Fruit fly (Drosophila melanogaster) whole organism, wandering third instar larva: ENCODE measurements around the gene sra.
A peak's percentile ranks its signal among the peaks of the same experiment; 100 is the strongest.

ENCODE experiments used
- Abd-B ChIP-seq: fragments of >200 bp; optimal IDR thresholded peaks from 2 replicates; lab custom pipeline; 2017; ENCODE audit warnings: missing biosample characterization, missing genetic modification characterization
- CG32264 ChIP-seq: fragments of 200-800 bp; sonication (Bioruptor generic); optimal IDR thresholded peaks from 2 replicates; lab custom pipeline; 2016; ENCODE audit warnings: missing biosample characterization, missing genetic modification characterization
- CG9705 ChIP-seq: fragments of 200-800 bp; sonication (Bioruptor generic); optimal IDR thresholded peaks from 2 replicates; lab custom pipeline; 2018; ENCODE audit warnings: missing biosample characterization, mild to moderate bottlenecking, missing genetic modification characterization
- CrebA ChIP-seq: fragments of 200-800 bp; sonication (Bioruptor generic); optimal IDR thresholded peaks from 2 replicates; lab custom pipeline; 2016; ENCODE audit warnings: missing biosample characterization, mild to moderate bottlenecking, missing genetic modification characterization, borderline replicate concordance
- Dfd ChIP-seq: fragments of >200 bp; optimal IDR thresholded peaks from 2 replicates; lab custom pipeline; 2017; ENCODE audit warnings: missing biosample characterization, missing genetic modification characterization
- Dif ChIP-seq: fragments of 200-275, 200-300 bp; sonication (Bioruptor generic); optimal IDR thresholded peaks from 2 replicates; lab custom pipeline; 2018; ENCODE audit warnings: missing biosample characterization, missing genetic modification characterization; ENCODE audit not compliant: partially characterized antibody
- GATAd ChIP-seq: sonication (Bioruptor generic); optimal IDR thresholded peaks from 2 replicates; lab custom pipeline; 2016; ENCODE audit warnings: missing biosample characterization, missing genetic modification characterization
- HLH106 ChIP-seq: fragments of 200-800 bp; optimal IDR thresholded peaks from 3 replicates; lab custom pipeline; 2019; ENCODE audit warnings: missing biosample characterization, mild to moderate bottlenecking, missing genetic modification characterization, moderate library complexity
- Hnf4 ChIP-seq: fragments of 200-800 bp; sonication (Bioruptor generic); optimal IDR thresholded peaks from 2 replicates; lab custom pipeline; 2016; ENCODE audit warnings: missing biosample characterization, mild to moderate bottlenecking, missing genetic modification characterization
- Hr78 ChIP-seq: fragments of >200 bp; optimal IDR thresholded peaks from 2 replicates; lab custom pipeline; 2017; ENCODE audit warnings: missing biosample characterization, missing genetic modification characterization
- Hr83 ChIP-seq: fragments of 200-300 bp; sonication (Bioruptor generic); optimal IDR thresholded peaks from 2 replicates; lab custom pipeline; 2016; ENCODE audit warnings: missing biosample characterization, mild to moderate bottlenecking, missing genetic modification characterization, moderate library complexity; ENCODE audit not compliant: poor library complexity, severe bottlenecking
- Jra ChIP-seq: sonication (Bioruptor generic); optimal IDR thresholded peaks from 2 replicates; lab custom pipeline; 2016; ENCODE audit warnings: missing biosample characterization, missing genetic modification characterization
- Mio ChIP-seq: sonication (Bioruptor generic); optimal IDR thresholded peaks from 2 replicates; lab custom pipeline; 2016; ENCODE audit warnings: missing biosample characterization, missing genetic modification characterization
- Myc ChIP-seq: fragments of >200 bp; optimal IDR thresholded peaks from 2 replicates; lab custom pipeline; 2017
- N ChIP-seq: fragments of >200 bp; optimal IDR thresholded peaks from 2 replicates; lab custom pipeline; 2018; ENCODE audit warnings: missing biosample characterization, missing external identifiers, missing genetic modification characterization
- OdsH ChIP-seq: fragments of 200-800 bp; sonication (Bioruptor generic); optimal IDR thresholded peaks from 2 replicates; lab custom pipeline; 2016; ENCODE audit warnings: missing biosample characterization, mild to moderate bottlenecking, missing genetic modification characterization
- Rel ChIP-seq, 2 experiments: fragments of 200-800 bp; sonication (Bioruptor generic) in 1 of 2; optimal IDR thresholded peaks; 2 replicates in 1 of 2; 3 replicates in 1 of 2; lab custom pipeline; 2016 to 2019; ENCODE audit warnings: mild to moderate bottlenecking in 2 of 2, missing biosample characterization in 2 of 2, missing genetic modification characterization in 2 of 2, moderate library complexity in 1 of 2
- Sp1 ChIP-seq: fragments of 200-800 bp; sonication (Bioruptor generic); optimal IDR thresholded peaks from 3 replicates; lab custom pipeline; 2019; ENCODE audit warnings: missing biosample characterization, mild to moderate bottlenecking, missing genetic modification characterization, moderate library complexity
- Vsx2 ChIP-seq: fragments of 200-300, 225-300 bp; sonication (Bioruptor generic); optimal IDR thresholded peaks from 2 replicates; lab custom pipeline; 2018; ENCODE audit warnings: missing biosample characterization, missing genetic modification characterization; ENCODE audit not compliant: partially characterized antibody
- br ChIP-seq: fragments of 200-800 bp; sonication (Bioruptor generic); optimal IDR thresholded peaks from 2 replicates; lab custom pipeline; 2016; ENCODE audit warnings: missing biosample characterization, missing genetic modification characterization
- brk ChIP-seq: fragments of 200-800 bp; sonication (Bioruptor generic); optimal IDR thresholded peaks from 2 replicates; lab custom pipeline; 2016; ENCODE audit warnings: missing biosample characterization, mild to moderate bottlenecking, missing genetic modification characterization
- dl ChIP-seq, 2 experiments: fragments of 175-275, 200-275 bp in 1 of 2; fragments of 200-275 bp in 1 of 2; sonication (Bioruptor generic); optimal IDR thresholded peaks; lab custom pipeline; 2018; ENCODE audit warnings: mild to moderate bottlenecking in 2 of 2, missing biosample characterization in 2 of 2, missing genetic modification characterization in 2 of 2, moderate library complexity in 2 of 2; ENCODE audit not compliant: partially characterized antibody in 2 of 2, insufficient read depth in 1 of 2
- dmrt93B ChIP-seq: fragments of 200-800 bp; sonication (Bioruptor generic); optimal IDR thresholded peaks from 2 replicates; lab custom pipeline; 2018; ENCODE audit warnings: missing biosample characterization, mild to moderate bottlenecking, missing genetic modification characterization
- dsf ChIP-seq: sonication (Bioruptor generic); optimal IDR thresholded peaks from 2 replicates; lab custom pipeline; 2016; ENCODE audit warnings: missing biosample characterization, missing genetic modification characterization, borderline replicate concordance
- ey ChIP-seq: fragments of 200-800 bp; sonication (Bioruptor generic); optimal IDR thresholded peaks from 2 replicates; lab custom pipeline; 2016; ENCODE audit warnings: missing biosample characterization, missing genetic modification characterization
- foxo ChIP-seq, 2 experiments: fragments of 200-800 bp; sonication (Bioruptor generic); optimal IDR thresholded peaks; 2 replicates in 1 of 2; 3 replicates in 1 of 2; lab custom pipeline; 2016 to 2017; ENCODE audit warnings: missing biosample characterization in 2 of 2, missing genetic modification characterization in 2 of 2
- fru ChIP-seq: fragments of 200-800 bp; sonication (Bioruptor generic); optimal IDR thresholded peaks from 3 replicates; lab custom pipeline; 2016; ENCODE audit warnings: missing biosample characterization, mild to moderate bottlenecking, missing genetic modification characterization
- h ChIP-seq: fragments of 200-800 bp; sonication (Bioruptor generic); optimal IDR thresholded peaks from 3 replicates; lab custom pipeline; 2016; ENCODE audit warnings: missing biosample characterization, mild to moderate bottlenecking, missing genetic modification characterization
- jim ChIP-seq: fragments of 175-275, 200-325 bp; sonication (Bioruptor generic); optimal IDR thresholded peaks from 2 replicates; lab custom pipeline; 2016; ENCODE audit warnings: missing biosample characterization, mild to moderate bottlenecking, missing genetic modification characterization
- lola ChIP-seq: fragments of >200 bp; optimal IDR thresholded peaks from 2 replicates; lab custom pipeline; 2017; ENCODE audit warnings: missing biosample characterization, missing genetic modification characterization
- pan ChIP-seq: fragments of >200 bp; optimal IDR thresholded peaks from 2 replicates; lab custom pipeline; 2017
- psq ChIP-seq: fragments of 200-800 bp; sonication (Bioruptor generic); optimal IDR thresholded peaks from 3 replicates; lab custom pipeline; 2017; ENCODE audit warnings: missing biosample characterization, mild to moderate bottlenecking, missing genetic modification characterization, moderate library complexity
- rgr ChIP-seq: fragments of 200-800 bp; sonication (Bioruptor generic); optimal IDR thresholded peaks from 3 replicates; lab custom pipeline; 2016; ENCODE audit warnings: missing biosample characterization, mild to moderate bottlenecking, missing genetic modification characterization
- sage ChIP-seq: fragments of 200-800 bp; sonication (Bioruptor generic); optimal IDR thresholded peaks from 2 replicates; lab custom pipeline; 2016; ENCODE audit warnings: missing biosample characterization, mild to moderate bottlenecking, missing genetic modification characterization
- sv ChIP-seq: fragments of 200-800 bp; sonication (Bioruptor generic); optimal IDR thresholded peaks from 3 replicates; lab custom pipeline; 2016; ENCODE audit warnings: missing biosample characterization, missing genetic modification characterization
- tai ChIP-seq: sonication (Bioruptor generic); optimal IDR thresholded peaks from 2 replicates; lab custom pipeline; 2016; ENCODE audit warnings: missing biosample characterization, missing genetic modification characterization
- usp ChIP-seq: fragments of >200 bp; optimal IDR thresholded peaks from 2 replicates; lab custom pipeline; 2017; ENCODE audit warnings: missing biosample characterization, missing genetic modification characterization
- woc ChIP-seq: sonication (Bioruptor generic); optimal IDR thresholded peaks from 2 replicates; lab custom pipeline; 2016; ENCODE audit warnings: missing biosample characterization, mild to moderate bottlenecking, missing genetic modification characterization

The sra gene

dm6 chr3R:16234745-16235149 is 47.9 kb downstream of the sra start:
- TF ChIP-seq ey (GFP tag; lab: Kevin White, UChicago) (peak; percentile 69), sage (GFP tag; lab: Kevin White, UChicago) (peak; percentile 32), fru (peak; percentile 72), CG9705 (peak; percentile 68), Myc (no peak), HLH106 (tag; lab: Kevin White, UChicago) (peak; percentile 81), sv (GFP tag; lab: Kevin White, UChicago) (no peak), foxo (GFP tag; optimal IDR thresholded peaks at IDR 0.05; lab: Kevin White, UChicago) (peak in 1 of 2 experiments; percentile 65), Dfd (GFP tag; lab: Kevin White, UChicago) (no peak), dmrt93B (GFP tag; lab: Kevin White, UChicago) (peak; percentile 79), dl (GFP tag; optimal IDR thresholded peaks at IDR 0.05; lab: Kevin White, UChicago; ENCODE audit: insufficient read depth in 1 of 2, partially characterized antibody in 2 of 2) (no peak), usp (GFP tag; lab: Kevin White, UChicago) (no peak), Rel (GFP tag; optimal IDR thresholded peaks at IDR 0.05; lab: Kevin White, UChicago) (no peak), Rel (tag; optimal IDR thresholded peaks at IDR 0.05; lab: Kevin White, UChicago) (no peak), br (GFP tag; lab: Kevin White, UChicago) (peak; percentile 70), N (no peak), OdsH (GFP tag; lab: Kevin White, UChicago) (peak; percentile 74), woc (GFP tag; lab: Kevin White, UChicago) (peak; percentile 83), pan (no peak), tai (GFP tag; lab: Kevin White, UChicago) (no peak), Hr83 (no peak), CrebA (GFP tag; lab: Kevin White, UChicago) (peak; percentile 16), Hr78 (GFP tag; lab: Kevin White, UChicago) (no peak), Vsx2 (GFP tag; lab: Kevin White, UChicago) (no peak), h (GFP tag; lab: Kevin White, UChicago) (peak; percentile 78), lola (GFP tag; lab: Kevin White, UChicago) (no peak), Sp1 (GFP tag; lab: Kevin White, UChicago) (peak; percentile 86), Hnf4 (no peak), brk (GFP tag; lab: Kevin White, UChicago) (no peak), rgr (peak; percentile 12), jim (GFP tag; lab: Kevin White, UChicago) (no peak), Dif (GFP tag; lab: Kevin White, UChicago) (no peak), dsf (GFP tag; lab: Kevin White, UChicago) (no peak), psq (GFP tag; lab: Kevin White, UChicago) (peak; percentile 16), GATAd (no peak), Abd-B (GFP tag; lab: Kevin White, UChicago) (no peak), CG32264 (GFP tag; lab: Kevin White, UChicago) (peak; percentile 16), Jra (GFP tag; lab: Kevin White, UChicago) (no peak), Mio (GFP tag; lab: Kevin White, UChicago) (no peak)
- TF ChIP-seq, all 38 proteins: peak for 16

dm6 chr3R:16235215-16235937 is 48.6 kb downstream of the sra start:
- TF ChIP-seq Rel (GFP tag; optimal IDR thresholded peaks at IDR 0.05; lab: Kevin White, UChicago) (peak; percentile 42), Rel (tag; optimal IDR thresholded peaks at IDR 0.05; lab: Kevin White, UChicago) (peak; percentile 85), N (no peak), CG9705 (no peak), ey (GFP tag; lab: Kevin White, UChicago) (no peak), Myc (no peak), Hnf4 (peak; percentile 66), Abd-B (GFP tag; lab: Kevin White, UChicago) (no peak), rgr (peak; percentile 12), dsf (GFP tag; lab: Kevin White, UChicago) (no peak), woc (GFP tag; lab: Kevin White, UChicago) (peak; percentile 83), Vsx2 (GFP tag; lab: Kevin White, UChicago) (no peak), foxo (GFP tag; optimal IDR thresholded peaks at IDR 0.05; lab: Kevin White, UChicago) (peak in 1 of 2 experiments; percentile 69), usp (GFP tag; lab: Kevin White, UChicago) (no peak), tai (GFP tag; lab: Kevin White, UChicago) (peak; percentile 86), dl (GFP tag; optimal IDR thresholded peaks at IDR 0.05; lab: Kevin White, UChicago; ENCODE audit: insufficient read depth in 1 of 2, partially characterized antibody in 2 of 2) (peak; percentile 24 to 86), GATAd (no peak), CrebA (GFP tag; lab: Kevin White, UChicago) (peak; percentile 93), h (GFP tag; lab: Kevin White, UChicago) (peak; percentile 82), dmrt93B (GFP tag; lab: Kevin White, UChicago) (no peak), CG32264 (GFP tag; lab: Kevin White, UChicago) (peak; percentile 8), lola (GFP tag; lab: Kevin White, UChicago) (no peak), HLH106 (tag; lab: Kevin White, UChicago) (no peak), Dfd (GFP tag; lab: Kevin White, UChicago) (no peak), sv (GFP tag; lab: Kevin White, UChicago) (no peak), Sp1 (GFP tag; lab: Kevin White, UChicago) (no peak), sage (GFP tag; lab: Kevin White, UChicago) (peak; percentile 19), Dif (GFP tag; lab: Kevin White, UChicago) (peak; percentile 86), Hr83 (peak; percentile 90), Jra (GFP tag; lab: Kevin White, UChicago) (peak; percentile 74), OdsH (GFP tag; lab: Kevin White, UChicago) (no peak), fru (peak; percentile 51), brk (GFP tag; lab: Kevin White, UChicago) (peak; percentile 86), br (GFP tag; lab: Kevin White, UChicago) (peak; percentile 59), Hr78 (GFP tag; lab: Kevin White, UChicago) (no peak), pan (no peak), Mio (GFP tag; lab: Kevin White, UChicago) (no peak), psq (GFP tag; lab: Kevin White, UChicago) (peak; percentile 89), jim (GFP tag; lab: Kevin White, UChicago) (peak; percentile 10)
